Fruit fly (Drosophila melanogaster) whole organism, prepupa: Measurements from ENCODE around the gene Corp.
A peak's percentile ranks its signal among the peaks of the same experiment; 100 is the strongest.

ENCODE experiments used
- Blimp-1 ChIP-seq: fragments of 200-800 bp; sonication (Bioruptor generic); optimal IDR thresholded peaks from 3 replicates; lab custom pipeline; 2017; ENCODE audit warnings: missing biosample characterization, missing genetic modification characterization, mild to moderate bottlenecking, moderate library complexity, missing genetic modification reagents
- CG10669 ChIP-seq: fragments of 200-800 bp; sonication (Bioruptor generic); optimal IDR thresholded peaks from 3 replicates; lab custom pipeline; 2018; ENCODE audit warnings: missing biosample characterization, mild to moderate bottlenecking, missing genetic modification characterization, moderate library complexity
- CG11294 ChIP-seq: fragments of 200-800 bp; sonication (Bioruptor generic); IDR thresholded peaks from 2 replicates; pipeline ENCODE4 v1.3.6; 2022; ENCODE audit warnings: missing biosample characterization, missing genetic modification characterization
- CG11762 ChIP-seq: fragments of 200-800 bp; sonication (Bioruptor generic); optimal IDR thresholded peaks from 3 replicates; lab custom pipeline; 2016; ENCODE audit warnings: missing biosample characterization, missing genetic modification characterization; ENCODE audit not compliant: insufficient read depth
- CG11902 ChIP-seq: fragments of 200-800 bp; sonication (Bioruptor generic); optimal IDR thresholded peaks from 3 replicates; lab custom pipeline; 2016; ENCODE audit warnings: missing biosample characterization, missing genetic modification characterization
- CG15336 ChIP-seq: fragments of 200-800 bp; sonication (Bioruptor generic); IDR thresholded peaks from 2 replicates; pipeline ENCODE4 v1.3.6; 2022; ENCODE audit warnings: missing biosample characterization, missing genetic modification characterization
- CG1621 ChIP-seq: fragments of 200-800 bp; sonication (Bioruptor generic); optimal IDR thresholded peaks from 3 replicates; lab custom pipeline; 2018; ENCODE audit warnings: missing biosample characterization, mild to moderate bottlenecking, missing genetic modification characterization
- CG3032 ChIP-seq: fragments of 200-800 bp; optimal IDR thresholded peaks from 2 replicates; lab custom pipeline; 2019; ENCODE audit warnings: missing biosample characterization, mild to moderate bottlenecking, missing genetic modification characterization, moderate library complexity
- CG32006 ChIP-seq: fragments of 200-800 bp; sonication (Bioruptor generic); optimal IDR thresholded peaks from 3 replicates; lab custom pipeline; 2017; ENCODE audit warnings: missing biosample characterization, mild to moderate bottlenecking, missing genetic modification characterization
- CG6163 ChIP-seq: fragments of 200-800 bp; sonication (Bioruptor generic); IDR thresholded peaks from 3 replicates; pipeline ENCODE4 v1.3.6; 2022; ENCODE audit warnings: missing biosample characterization, missing genetic modification characterization
- CG6276 ChIP-seq: fragments of 200-800 bp; sonication (Bioruptor generic); optimal IDR thresholded peaks from 2 replicates; lab custom pipeline; 2017; ENCODE audit warnings: missing biosample characterization, mild to moderate bottlenecking, missing genetic modification characterization
- CG6808 ChIP-seq: fragments of 200-800 bp; sonication (Bioruptor generic); optimal IDR thresholded peaks from 3 replicates; lab custom pipeline; 2017; ENCODE audit warnings: missing biosample characterization, missing genetic modification characterization, mild to moderate bottlenecking, moderate library complexity, missing genetic modification reagents
- CG6854 ChIP-seq: fragments of 200-800 bp; sonication (Bioruptor generic); optimal IDR thresholded peaks from 2 replicates; lab custom pipeline; 2017; ENCODE audit warnings: missing biosample characterization, mild to moderate bottlenecking, missing genetic modification characterization
- CG7368 ChIP-seq: fragments of 200-800 bp; sonication (Bioruptor generic); optimal IDR thresholded peaks from 3 replicates; lab custom pipeline; 2016; ENCODE audit warnings: missing biosample characterization, missing genetic modification characterization
- CG8119 ChIP-seq: fragments of 200-800 bp; sonication (Bioruptor generic); IDR thresholded peaks from 3 replicates; pipeline ENCODE4 v1.3.6; 2022; ENCODE audit warnings: missing biosample characterization, missing genetic modification characterization
- CG8319 ChIP-seq: fragments of 200-800 bp; sonication (Bioruptor generic); optimal IDR thresholded peaks from 3 replicates; lab custom pipeline; 2016; ENCODE audit warnings: missing biosample characterization, missing genetic modification characterization
- CG8632 ChIP-seq: fragments of 200-800 bp; sonication (Bioruptor generic); optimal IDR thresholded peaks from 3 replicates; lab custom pipeline; 2016; ENCODE audit warnings: missing biosample characterization, missing genetic modification characterization
- CG9139 ChIP-seq: fragments of 200-800 bp; sonication (Bioruptor generic); optimal IDR thresholded peaks from 3 replicates; lab custom pipeline; 2017; ENCODE audit warnings: missing biosample characterization, mild to moderate bottlenecking, missing genetic modification characterization
- Eip75B ChIP-seq: fragments of 200-800 bp; sonication (Bioruptor generic); optimal IDR thresholded peaks from 3 replicates; lab custom pipeline; 2016; ENCODE audit warnings: missing biosample characterization, missing genetic modification characterization
- Eip78C ChIP-seq: fragments of 200-800 bp; sonication (Bioruptor generic); peaks from one replicate; lab custom pipeline; 2016; ENCODE audit warnings: missing biosample characterization, missing genetic modification characterization
- Eip93F ChIP-seq: fragments of 200-800 bp; sonication (Bioruptor generic); optimal IDR thresholded peaks from 2 replicates; lab custom pipeline; 2016; ENCODE audit warnings: missing biosample characterization, mild to moderate bottlenecking, missing genetic modification characterization
- Ets21C ChIP-seq: fragments of 200-800 bp; sonication (Bioruptor generic); optimal IDR thresholded peaks from 3 replicates; lab custom pipeline; 2016; ENCODE audit warnings: missing biosample characterization, missing genetic modification characterization
- Gug ChIP-seq: fragments of 200-800 bp; sonication (Bioruptor generic); IDR thresholded peaks from 2 replicates; pipeline ENCODE4 v1.3.6; 2022; ENCODE audit warnings: missing biosample characterization, missing genetic modification characterization
- Hr38 ChIP-seq: sonication (Bioruptor generic); optimal IDR thresholded peaks from 2 replicates; lab custom pipeline; 2016; ENCODE audit warnings: missing biosample characterization, missing genetic modification characterization
- Hr4 ChIP-seq: fragments of 200-800 bp; sonication (Bioruptor generic); optimal IDR thresholded peaks from 3 replicates; lab custom pipeline; 2016; ENCODE audit warnings: missing biosample characterization, missing genetic modification characterization
- Met ChIP-seq: fragments of 200-800 bp; sonication (Bioruptor generic); optimal IDR thresholded peaks from 3 replicates; lab custom pipeline; 2016; ENCODE audit warnings: missing biosample characterization, missing genetic modification characterization
- OdsH ChIP-seq: fragments of 200-800 bp; sonication (Bioruptor generic); optimal IDR thresholded peaks from 3 replicates; lab custom pipeline; 2016; ENCODE audit warnings: missing biosample characterization, missing genetic modification characterization
- Smox ChIP-seq: fragments of 200-800 bp; sonication (Bioruptor generic); optimal IDR thresholded peaks from 3 replicates; lab custom pipeline; 2016; ENCODE audit warnings: missing biosample characterization, missing genetic modification characterization
- Sox102F ChIP-seq: fragments of 200-800 bp; sonication (Bioruptor generic); optimal IDR thresholded peaks from 2 replicates; lab custom pipeline; 2016; ENCODE audit warnings: missing biosample characterization, mild to moderate bottlenecking, missing genetic modification characterization
- Sox14 ChIP-seq: fragments of 200-800 bp; sonication (Bioruptor generic); optimal IDR thresholded peaks from 3 replicates; lab custom pipeline; 2016; ENCODE audit warnings: missing biosample characterization, missing genetic modification characterization
- Sox15 ChIP-seq: fragments of 200-800 bp; sonication (Bioruptor generic); optimal IDR thresholded peaks from 3 replicates; lab custom pipeline; 2016; ENCODE audit warnings: missing biosample characterization, missing genetic modification characterization
- dsx ChIP-seq: fragments of 200-800 bp; optimal IDR thresholded peaks from 3 replicates; lab custom pipeline; 2019; ENCODE audit warnings: missing biosample characterization, mild to moderate bottlenecking, missing genetic modification characterization, moderate library complexity; ENCODE audit not compliant: poor library complexity, severe bottlenecking
- eg ChIP-seq: fragments of 200-800 bp; sonication (Bioruptor generic); IDR thresholded peaks from 3 replicates; pipeline ENCODE4 v1.3.6; 2022; ENCODE audit warnings: missing biosample characterization, missing genetic modification characterization
- esn ChIP-seq: fragments of 200-800 bp; sonication (Bioruptor generic); optimal IDR thresholded peaks from 2 replicates; lab custom pipeline; 2016; ENCODE audit warnings: missing biosample characterization, mild to moderate bottlenecking, missing genetic modification characterization, moderate library complexity
- fkh ChIP-seq: fragments of 200-800 bp; sonication (Bioruptor generic); optimal IDR thresholded peaks from 3 replicates; lab custom pipeline; 2017; ENCODE audit warnings: missing biosample characterization, mild to moderate bottlenecking, missing genetic modification characterization, moderate library complexity
- lz ChIP-seq: fragments of 200-800 bp; sonication (Bioruptor generic); optimal IDR thresholded peaks from 3 replicates; lab custom pipeline; 2016; ENCODE audit warnings: missing biosample characterization, missing genetic modification characterization
- net ChIP-seq: fragments of 200-800 bp; sonication (Bioruptor generic); optimal IDR thresholded peaks from 3 replicates; lab custom pipeline; 2016; ENCODE audit warnings: missing biosample characterization, missing genetic modification characterization
- pdm3 ChIP-seq: fragments of 200-800 bp; sonication (Bioruptor generic); optimal IDR thresholded peaks from 3 replicates; lab custom pipeline; 2016; ENCODE audit warnings: missing biosample characterization, missing genetic modification characterization
- ss ChIP-seq, 2 experiments: fragments of 200-800 bp; sonication (Bioruptor generic); optimal IDR thresholded peaks; 2 replicates in 1 of 2; 3 replicates in 1 of 2; lab custom pipeline; 2017 to 2018; ENCODE audit warnings: mild to moderate bottlenecking in 2 of 2, missing biosample characterization in 2 of 2, missing genetic modification characterization in 2 of 2, moderate library complexity in 1 of 2
- vri ChIP-seq: fragments of 200-800 bp; sonication (Bioruptor generic); optimal IDR thresholded peaks from 3 replicates; lab custom pipeline; 2016; ENCODE audit warnings: missing biosample characterization, mild to moderate bottlenecking, missing genetic modification characterization

The Corp gene

dm6 chrX:8240431-8240830 lies 30.8 kb downstream of the Corp start, which contains the start of gene CG2147:
TSS of gene CG2147 (plus strand) at chrX:8240684.
- no peak for TF ChIP-seq Sox15
- TF ChIP-seq Sox14, result peak; percentile 29
- peak; percentile 22 for TF ChIP-seq esn
- TF ChIP-seq Eip93F (GFP tag; lab: Kevin White, UChicago), result no peak
- no peak for TF ChIP-seq CG8319 (GFP tag; lab: Kevin White, UChicago)
- TF ChIP-seq Blimp-1 (GFP tag; lab: Kevin White, UChicago), result no peak
- no peak for TF ChIP-seq CG3032 (tag; lab: Kevin White, UChicago)
- TF ChIP-seq Hr4, result no peak
- TF ChIP-seq Eip75B, result no peak
- no peak for TF ChIP-seq CG11762 (GFP tag; lab: Kevin White, UChicago)
- TF ChIP-seq CG6276, result no peak

dm6 chrX:8233915-8234565 lies 37.2 kb downstream of the Corp start:
- TF ChIP-seq Gug (GFP tag; lab: Robert Waterston, UW), result no peak
- no peak for TF ChIP-seq Sox102F (GFP tag; lab: Kevin White, UChicago)
- TF ChIP-seq CG11294 (GFP tag; lab: Robert Waterston, UW), result no peak
- no peak for TF ChIP-seq Ets21C (GFP tag; lab: Kevin White, UChicago)
- TF ChIP-seq Hr38 (GFP tag; lab: Kevin White, UChicago), result no peak
- TF ChIP-seq vri, result no peak
- TF ChIP-seq CG8119 (GFP tag; lab: Robert Waterston, UW), result no peak
- TF ChIP-seq CG10669 (GFP tag; lab: Kevin White, UChicago), result no peak
- TF ChIP-seq CG8319 (GFP tag; lab: Kevin White, UChicago), result no peak
- no peak for TF ChIP-seq CG6854 (GFP tag; lab: Kevin White, UChicago)
- TF ChIP-seq CG6163 (GFP tag; lab: Robert Waterston, UW), result no peak
- no peak for TF ChIP-seq CG3032 (tag; lab: Kevin White, UChicago)
- TF ChIP-seq eg, result no peak
- TF ChIP-seq dsx (GFP tag; lab: Kevin White, UChicago), result no peak
- TF ChIP-seq Eip75B, result no peak
- TF ChIP-seq lz (GFP tag; lab: Kevin White, UChicago), result no peak
- TF ChIP-seq, all 60 proteins: peak for 0

- TF ChIP-seq net (GFP tag; lab: Kevin White, UChicago), result peak; percentile 14
- no peak for TF ChIP-seq CG7368 (GFP tag; lab: Kevin White, UChicago)
- no peak for TF ChIP-seq Sox102F (GFP tag; lab: Kevin White, UChicago)
- TF ChIP-seq CG6163 (GFP tag; lab: Robert Waterston, UW), result 0 out of 3 replicates have a peak, but pooled peaks have one; percentile 6
- TF ChIP-seq ss (GFP tag; optimal IDR thresholded peaks at IDR 0.05; lab: Kevin White, UChicago), result no peak
- TF ChIP-seq CG11294 (GFP tag; lab: Robert Waterston, UW), result no peak
- TF ChIP-seq eg, result peak; percentile 60
- TF ChIP-seq CG15336 (GFP tag; lab: Robert Waterston, UW), result peak; percentile 58; the same call in 1 of the 2 replicates
- no peak for TF ChIP-seq CG32006 (GFP tag; lab: Kevin White, UChicago)
- no peak for TF ChIP-seq CG3032 (tag; lab: Kevin White, UChicago)
- peak; percentile 20; the same call in 1 of the 3 replicates for TF ChIP-seq CG8119 (GFP tag; lab: Robert Waterston, UW)
- TF ChIP-seq Eip78C, result peak; percentile 60
- TF ChIP-seq Hr4, result peak; percentile 43
- TF ChIP-seq vri, result peak; percentile 69
- peak; percentile 78 for TF ChIP-seq fkh
- TF ChIP-seq pdm3 (GFP tag; lab: Kevin White, UChicago), result peak; percentile 27
Measured at dm6 chrX:8233167-8233566, 38.0 kb downstream of the Corp start.

DNA sequence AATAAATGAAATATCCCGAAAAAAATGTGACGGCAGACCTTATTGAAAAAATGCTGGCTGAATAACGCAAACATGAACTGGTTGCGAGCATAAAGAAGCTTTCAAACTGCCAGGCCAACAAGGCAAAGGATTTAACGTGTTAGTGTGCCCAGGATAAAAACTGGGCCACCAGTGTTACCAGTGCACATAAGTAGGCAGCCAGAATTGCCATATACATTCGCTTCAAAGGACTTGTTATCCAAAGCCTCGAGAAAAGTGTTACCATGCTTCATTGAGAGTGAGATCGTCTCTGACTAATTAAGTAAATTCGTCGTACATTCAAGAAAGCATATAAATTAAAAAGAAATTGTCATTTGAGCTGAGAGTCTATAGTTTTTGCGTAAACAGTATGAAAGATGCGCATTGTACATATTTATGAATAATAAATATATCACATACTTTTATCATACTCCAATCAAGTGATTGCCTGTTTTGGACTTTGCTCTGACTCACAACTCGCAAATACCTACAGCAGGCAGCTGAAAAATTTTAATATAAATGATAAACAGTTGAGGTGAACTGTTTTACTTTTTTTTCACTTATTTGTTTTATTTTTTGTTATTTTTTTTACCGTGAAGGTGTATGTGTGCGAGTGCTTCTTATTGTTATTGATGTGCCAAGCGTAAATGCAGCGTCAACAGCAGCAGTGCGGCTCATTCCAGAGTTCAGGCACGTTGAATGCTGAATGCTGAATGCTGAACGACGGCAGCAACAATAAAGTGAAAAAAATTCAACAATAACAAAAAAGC lies 39.8 kb downstream of the Corp start:
- TF ChIP-seq CG8119 (GFP tag; lab: Robert Waterston, UW), result 0 out of 3 replicates have a peak, but pooled peaks have one; percentile 22
- peak; percentile 23 for TF ChIP-seq CG7368 (GFP tag; lab: Kevin White, UChicago)
- TF ChIP-seq CG3032 (tag; lab: Kevin White, UChicago), result peak; percentile 29
- TF ChIP-seq Smox (GFP tag; lab: Kevin White, UChicago), result peak; percentile 14
- peak; percentile 15 to 67 for TF ChIP-seq ss (GFP tag; optimal IDR thresholded peaks at IDR 0.05; lab: Kevin White, UChicago)
- peak; percentile 51 for TF ChIP-seq vri
- no peak for TF ChIP-seq CG1621
- no peak for TF ChIP-seq CG11902 (GFP tag; lab: Kevin White, UChicago)
- TF ChIP-seq CG6808, result peak; percentile 34
- peak; percentile 27 for TF ChIP-seq Met (GFP tag; lab: Kevin White, UChicago)
- peak; percentile 54 for TF ChIP-seq CG9139 (GFP tag; lab: Kevin White, UChicago)
- no peak for TF ChIP-seq net (GFP tag; lab: Kevin White, UChicago)
- TF ChIP-seq Eip93F (GFP tag; lab: Kevin White, UChicago), result peak; percentile 51
- peak; percentile 26 for TF ChIP-seq CG8632
- peak; percentile 75 for TF ChIP-seq Eip78C
- no peak for TF ChIP-seq CG11294 (GFP tag; lab: Robert Waterston, UW)
- TF ChIP-seq CG6854 (GFP tag; lab: Kevin White, UChicago), result peak; percentile 10
- TF ChIP-seq CG6163 (GFP tag; lab: Robert Waterston, UW), result peak; percentile 60; the same call in 2 of the 3 replicates
- peak; percentile 23 for TF ChIP-seq esn
- TF ChIP-seq OdsH (GFP tag; lab: Kevin White, UChicago), result no peak
